Fruit fly (Drosophila melanogaster): Measurements from ENCODE around the gene CG14855.

Gene CG14855

DNA sequence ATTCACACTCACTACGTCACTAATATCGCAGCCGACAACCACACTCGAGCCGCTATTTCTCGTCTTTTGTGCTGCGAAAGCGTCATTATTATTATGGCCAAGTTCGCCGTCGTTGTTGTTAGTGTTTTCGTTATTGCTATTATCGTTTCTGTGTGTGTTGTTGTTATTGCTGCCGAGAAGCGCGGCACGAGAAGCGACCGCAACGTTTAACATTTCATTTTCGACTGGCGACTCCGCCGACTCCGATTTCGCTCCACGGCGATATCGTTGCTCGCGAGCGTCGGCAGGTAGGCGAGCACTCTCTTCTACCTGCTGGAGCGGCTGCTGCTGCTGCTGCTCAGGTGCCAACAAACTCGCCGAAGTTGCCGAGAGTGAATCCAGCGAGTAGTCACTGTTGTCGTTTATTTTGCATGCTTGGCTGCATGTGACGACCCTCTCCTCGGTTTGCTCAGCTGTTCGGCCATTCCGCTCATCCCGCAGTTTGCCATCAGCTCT is 21.7 kb downstream of the CG14855 start:
- TF ChIP-seq EcR (GFP tag; optimal IDR thresholded peaks at IDR 0.05) (no peak), psq (optimal IDR thresholded peaks at IDR 0.05) (no peak), Dll (optimal IDR thresholded peaks at IDR 0.05) (peak; percentile 69), usp (GFP tag; optimal IDR thresholded peaks at IDR 0.05) (no peak)

DNA sequence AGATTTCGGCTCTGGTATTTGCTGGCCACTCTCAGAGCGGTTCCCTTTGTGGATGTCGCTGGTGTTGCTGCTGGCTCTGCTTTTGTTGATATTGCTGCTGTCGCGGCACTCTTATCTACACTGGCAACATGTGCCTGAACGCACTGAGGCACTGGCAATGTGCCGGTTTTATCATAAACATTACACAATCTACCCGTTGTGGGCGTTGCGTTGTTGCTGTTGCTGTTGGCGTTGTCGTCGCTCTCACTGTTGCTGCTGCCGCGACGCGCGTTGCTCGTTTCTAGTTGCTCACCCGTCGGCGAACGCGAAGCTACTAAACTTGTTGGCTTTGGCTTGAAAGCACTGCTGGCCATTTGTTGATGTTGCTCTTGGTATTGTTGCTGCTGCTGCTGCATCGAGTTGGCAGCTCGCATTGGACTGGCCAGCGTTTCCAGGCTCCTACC is 23.6 kb downstream of the CG14855 start:
- TF ChIP-seq CG8478 (optimal IDR thresholded peaks at IDR 0.05) (no peak), usp (GFP tag; optimal IDR thresholded peaks at IDR 0.05) (no peak), Dll (optimal IDR thresholded peaks at IDR 0.05) (no peak), pan (optimal IDR thresholded peaks at IDR 0.05) (no peak), EcR (GFP tag; optimal IDR thresholded peaks at IDR 0.05) (no peak), psq (optimal IDR thresholded peaks at IDR 0.05) (no peak)

DNA sequence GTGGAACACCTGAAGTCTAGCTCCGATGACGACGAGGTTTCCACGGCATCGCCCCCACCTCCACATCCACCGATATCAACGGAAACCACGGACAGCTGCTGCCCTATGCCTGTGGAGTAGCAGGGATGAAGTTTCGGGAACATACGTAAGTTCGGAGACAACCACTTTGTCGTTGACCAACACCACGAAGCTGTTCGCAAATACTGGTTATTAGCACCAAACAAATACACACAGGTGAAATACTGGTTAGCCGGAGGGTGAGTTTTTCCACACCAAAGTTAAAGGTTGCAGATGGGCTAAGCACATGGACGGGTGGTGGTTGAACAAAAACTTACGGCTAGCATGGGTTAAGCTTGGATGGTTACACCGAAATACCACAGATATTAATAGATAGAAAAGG is 25.1 kb downstream of the CG14855 start:
- no peak for TF ChIP-seq psq (optimal IDR thresholded peaks at IDR 0.05)
- TF ChIP-seq usp (GFP tag; optimal IDR thresholded peaks at IDR 0.05): no peak
- no peak for TF ChIP-seq CG8478 (optimal IDR thresholded peaks at IDR 0.05)
- TF ChIP-seq Dll (optimal IDR thresholded peaks at IDR 0.05): no peak
- no peak for TF ChIP-seq pan (optimal IDR thresholded peaks at IDR 0.05)
- no peak for TF ChIP-seq EcR (GFP tag; optimal IDR thresholded peaks at IDR 0.05)

DNA sequence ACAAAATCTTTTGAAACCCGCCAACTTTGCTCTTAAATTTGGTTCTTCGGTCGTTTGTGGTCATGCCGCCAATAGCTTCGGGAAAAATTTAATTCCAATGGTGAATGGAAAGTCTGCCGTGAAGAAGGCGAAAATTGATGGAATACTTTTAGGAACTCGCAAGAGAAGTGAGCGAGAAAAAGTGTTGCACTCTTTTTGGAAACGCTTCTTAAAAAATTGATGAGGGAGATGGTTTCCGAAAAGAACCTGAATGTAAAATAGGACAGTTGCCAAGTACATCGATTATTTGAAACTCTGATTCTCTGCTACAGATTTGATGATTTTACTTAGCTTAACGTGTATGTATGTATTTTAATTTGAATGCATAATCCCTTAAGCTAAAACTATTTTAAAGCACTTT is 26.8 kb downstream of the CG14855 start:
- TF ChIP-seq CG8478 (optimal IDR thresholded peaks at IDR 0.05) (no peak), EcR (GFP tag; optimal IDR thresholded peaks at IDR 0.05) (no peak), usp (GFP tag; optimal IDR thresholded peaks at IDR 0.05) (no peak), pan (optimal IDR thresholded peaks at IDR 0.05) (no peak), Dll (optimal IDR thresholded peaks at IDR 0.05) (no peak), psq (optimal IDR thresholded peaks at IDR 0.05) (no peak)

DNA sequence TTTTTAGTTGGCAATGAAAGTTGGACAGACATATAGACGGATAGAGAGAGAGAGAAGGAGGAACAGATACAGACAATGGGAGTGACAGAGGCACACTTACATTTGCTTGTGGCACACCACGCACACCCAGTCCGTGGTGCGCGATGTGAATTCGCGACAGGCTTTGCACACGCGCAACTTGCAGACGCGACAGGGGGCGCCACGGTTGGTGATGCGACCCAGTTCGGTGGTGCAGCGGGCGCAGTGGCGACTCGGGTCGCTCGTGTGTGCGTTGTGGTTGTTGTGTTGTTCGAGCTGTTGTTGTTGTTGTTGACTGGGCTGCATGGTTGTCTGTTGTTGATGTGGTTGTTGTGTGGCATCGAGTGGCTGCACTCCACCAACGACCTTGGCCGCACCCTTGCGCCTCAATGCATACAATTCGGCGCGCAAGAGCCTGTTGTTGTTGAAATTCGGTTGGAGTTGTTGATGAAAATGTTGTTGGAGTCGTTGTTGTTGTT is 34.2 kb downstream of the CG14855 start:
- no peak for TF ChIP-seq psq (optimal IDR thresholded peaks at IDR 0.05)
- no peak for TF ChIP-seq usp (GFP tag; optimal IDR thresholded peaks at IDR 0.05)

DNA sequence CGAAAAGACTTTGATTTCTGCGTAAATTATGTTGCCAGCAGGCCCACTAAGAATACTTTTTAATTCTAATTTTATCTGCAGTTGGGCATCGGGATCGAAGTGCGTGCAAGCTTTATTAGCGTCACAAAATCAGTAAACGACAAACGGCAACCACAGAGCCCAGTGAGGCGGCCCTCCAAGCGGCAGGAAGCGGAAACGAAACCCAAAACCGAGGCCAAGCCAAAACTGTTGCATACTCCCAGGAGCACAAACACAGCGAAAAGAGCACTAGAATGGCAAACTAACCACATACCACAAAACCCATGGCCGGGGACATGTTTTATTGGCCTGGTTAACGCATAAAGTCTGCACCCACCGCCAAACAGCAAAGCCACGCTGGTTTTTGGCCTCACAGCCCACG is 36.2 kb downstream of the CG14855 start:
- TF ChIP-seq pan (optimal IDR thresholded peaks at IDR 0.05) (no peak), CG8478 (optimal IDR thresholded peaks at IDR 0.05) (no peak), usp (GFP tag; optimal IDR thresholded peaks at IDR 0.05) (no peak), Dll (optimal IDR thresholded peaks at IDR 0.05) (no peak), psq (optimal IDR thresholded peaks at IDR 0.05) (no peak), EcR (GFP tag; optimal IDR thresholded peaks at IDR 0.05) (no peak)

DNA sequence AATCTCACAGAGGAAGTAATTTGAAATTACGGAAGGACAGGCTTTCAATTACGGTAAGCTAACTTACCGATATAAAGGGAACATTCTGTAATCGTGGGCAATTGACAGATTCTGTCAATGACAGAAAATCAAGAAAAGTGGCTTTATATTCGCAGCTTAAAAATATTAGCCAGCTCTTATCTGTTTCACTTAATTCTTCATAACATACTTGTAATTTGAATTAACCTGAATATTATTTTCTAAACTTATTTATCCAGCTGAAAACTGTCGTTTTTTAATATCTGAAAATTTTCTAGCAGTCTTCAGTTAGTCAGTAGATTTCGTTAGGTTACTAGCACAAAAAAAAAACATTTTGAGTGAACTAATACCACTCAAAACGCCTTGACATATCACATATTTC is 48.6 kb downstream of the CG14855 start, which contains the start of gene CG3610:
TSS of gene CG3610 (plus strand) at position 301 of the 400 bp plus-strand sequence.
- TF ChIP-seq pan (optimal IDR thresholded peaks at IDR 0.05) (no peak), usp (GFP tag; optimal IDR thresholded peaks at IDR 0.05) (no peak), CG8478 (optimal IDR thresholded peaks at IDR 0.05) (no peak), EcR (GFP tag; optimal IDR thresholded peaks at IDR 0.05) (no peak)

DNA sequence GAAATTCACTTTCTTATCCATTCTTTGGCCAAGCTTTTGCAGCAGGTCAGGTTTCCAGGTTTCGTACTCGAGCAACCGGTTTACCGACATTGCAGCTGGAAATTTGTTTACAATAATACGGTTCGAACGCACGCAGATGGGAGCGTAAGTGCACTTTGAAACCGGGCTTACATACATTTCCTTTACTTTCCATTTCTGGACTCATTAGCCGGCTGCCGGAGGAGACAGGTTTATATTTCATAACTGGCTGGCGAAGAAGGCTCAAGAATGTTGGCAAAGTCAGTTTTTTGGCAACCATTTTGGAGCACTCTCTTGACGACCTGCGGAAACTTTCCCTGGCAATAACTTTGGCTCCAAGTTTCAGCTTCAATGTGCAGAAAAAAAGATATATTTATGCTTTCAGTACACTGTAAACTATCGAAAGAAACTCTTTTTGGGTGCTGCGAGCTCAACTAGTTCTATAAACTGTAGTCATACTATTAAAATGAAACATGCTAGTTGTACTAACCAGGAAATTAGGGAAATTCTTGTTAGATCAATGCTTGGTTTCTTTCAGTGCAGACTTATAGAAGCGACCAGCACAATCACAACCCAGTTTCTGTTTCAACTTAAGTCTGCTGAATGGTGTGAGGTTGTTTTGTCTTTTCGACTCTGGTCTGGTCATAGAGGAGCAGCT is 51.0 kb downstream of the CG14855 start:
- TF ChIP-seq Dll (optimal IDR thresholded peaks at IDR 0.05) (no peak), CG8478 (optimal IDR thresholded peaks at IDR 0.05) (no peak), psq (optimal IDR thresholded peaks at IDR 0.05) (no peak), pan (optimal IDR thresholded peaks at IDR 0.05) (no peak), usp (GFP tag; optimal IDR thresholded peaks at IDR 0.05) (no peak), EcR (GFP tag; optimal IDR thresholded peaks at IDR 0.05) (no peak)

DNA sequence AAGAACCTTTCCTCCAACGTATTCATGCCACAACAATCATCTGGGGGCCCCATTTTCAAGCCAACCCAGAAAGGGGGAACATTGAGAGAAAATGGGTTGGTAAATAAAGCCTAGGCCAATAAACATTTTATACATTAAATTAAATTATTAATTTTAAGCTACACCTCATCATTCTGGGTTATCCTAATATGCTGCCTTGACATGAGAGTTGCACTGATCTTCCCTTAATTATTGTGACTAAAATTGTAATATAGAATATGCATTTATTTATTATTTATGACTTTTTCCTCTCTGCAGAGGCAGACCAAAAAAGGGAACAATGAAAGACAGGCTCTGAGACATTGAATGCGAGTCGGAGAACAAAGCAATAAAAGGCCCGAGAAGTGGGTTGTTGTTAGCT is 51.7 kb downstream of the CG14855 start:
- TF ChIP-seq Dll (optimal IDR thresholded peaks at IDR 0.05) (no peak), EcR (GFP tag; optimal IDR thresholded peaks at IDR 0.05) (no peak), pan (optimal IDR thresholded peaks at IDR 0.05) (no peak), CG8478 (optimal IDR thresholded peaks at IDR 0.05) (no peak), usp (GFP tag; optimal IDR thresholded peaks at IDR 0.05) (no peak)

Measured in whole organism.